Worm (Caenorhabditis elegans): ENCODE data around the gene srz-9.

DNA sequence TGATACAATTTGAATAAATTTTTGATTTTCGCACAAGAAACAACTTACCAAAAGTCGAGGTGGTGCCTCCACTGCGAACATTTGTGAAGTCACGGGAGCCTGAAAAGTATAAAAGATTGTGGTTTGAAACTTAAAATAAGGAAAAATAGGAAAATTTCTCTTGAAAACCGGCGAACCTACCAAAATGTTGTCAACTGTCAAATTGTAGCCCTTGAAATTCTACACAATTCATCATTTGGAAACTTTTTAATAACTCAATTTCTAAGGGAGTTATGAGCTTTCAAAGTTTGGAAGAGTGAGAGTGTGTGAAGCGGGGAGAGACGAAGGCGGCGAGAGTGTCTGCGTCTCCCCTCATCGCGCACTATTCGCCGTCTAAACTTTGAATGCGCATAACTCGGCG is 33.6 kb upstream of the srz-9 start, which contains the start of gene pes-4:
- no peak for TF ChIP-seq nhr-76 (tag; optimal IDR thresholded peaks at IDR 0.05)
- TF ChIP-seq ztf-4 (tag; optimal IDR thresholded peaks at IDR 0.05): no peak
- no peak for TF ChIP-seq mef-2 (tag; optimal IDR thresholded peaks at IDR 0.05)
- no peak for TF ChIP-seq skn-1 (tag; optimal IDR thresholded peaks at IDR 0.05)
- no peak for TF ChIP-seq lsy-2 (tag; optimal IDR thresholded peaks at IDR 0.05)
- TF ChIP-seq snpc-4 (tag; optimal IDR thresholded peaks at IDR 0.05): no peak
- no peak for TF ChIP-seq hlh-17 (GFP tag; optimal IDR thresholded peaks at IDR 0.05; ENCODE audit: borderline replicate concordance)
- no peak for TF ChIP-seq ceh-82 (tag; optimal IDR thresholded peaks at IDR 0.05)
- no peak for TF ChIP-seq nhr-237 (tag; optimal IDR thresholded peaks at IDR 0.05)
- TF ChIP-seq sptf-1 (tag; optimal IDR thresholded peaks at IDR 0.05): no peak
- TF ChIP-seq aly-2 (tag; optimal IDR thresholded peaks at IDR 0.05): no peak
- no peak for TF ChIP-seq sox-4 (tag; optimal IDR thresholded peaks at IDR 0.05)

Measured in whole organism, L1 larva.